5 worm cellular contexts compared by ENCODE assay signal in the genomic region with DNA sequence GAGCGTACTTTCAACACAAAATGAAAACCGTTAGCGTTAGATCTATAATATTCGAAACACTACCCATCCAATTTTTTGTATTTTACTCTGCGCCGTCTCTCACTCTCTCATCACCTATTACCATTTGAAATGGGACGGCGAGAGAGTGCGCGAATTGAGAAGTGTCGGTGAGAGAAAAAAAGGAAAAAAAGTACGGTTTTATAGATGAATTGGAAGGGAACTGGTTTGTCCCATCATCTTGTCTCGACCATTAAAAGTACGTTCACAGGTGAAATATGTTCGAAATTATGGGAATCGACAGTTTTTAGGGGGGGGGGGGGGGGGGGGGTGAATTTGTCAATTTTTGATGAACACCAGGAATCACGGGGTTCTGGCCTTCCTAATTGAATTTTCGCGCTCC.
A peak's percentile ranks its signal among the peaks of the same experiment; 100 is the strongest.
TF ChIP-seq lines count a peak whose summit lies in the region.

No protein-coding gene starts in this region.

TF ChIP-seq in whole organism, L1 larva, 84 proteins besides CTCF, POLR2A, EP300 and RAD21 (continues in another document):
- TF ChIP-seq mab-9 (GFP tag; IDR thresholded peaks at IDR 0.05; lab: Robert Waterston, UW) (no peak), C04F5.9 (tag; optimal IDR thresholded peaks at IDR 0.05; lab: Kevin White, UChicago) (no peak), C16A3.4 (tag; optimal IDR thresholded peaks at IDR 0.05; lab: Kevin White, UChicago) (no peak), grh-1 (GFP tag; IDR thresholded peaks at IDR 0.05; lab: Robert Waterston, UW) (peak; percentile 66), lin-35 (GFP tag; optimal IDR thresholded peaks at IDR 0.05; lab: Kevin White, UChicago) (peak in 1 of 2 experiments; percentile 30), elt-2 (tag; optimal IDR thresholded peaks at IDR 0.05; lab: Kevin White, UChicago) (no peak), unc-98 (GFP tag; IDR thresholded peaks at IDR 0.05; lab: Robert Waterston, UW) (no peak), lin-14 (GFP tag; optimal IDR thresholded peaks at IDR 0.05; lab: Kevin White, UChicago) (peak; percentile 67), nhr-84 (tag; optimal IDR thresholded peaks at IDR 0.05; lab: Kevin White, UChicago) (no peak), nhr-19 (GFP tag; conservative IDR thresholded peaks at IDR 0.05; lab: Robert Waterston, UW) (no peak), ztf-11 (tag; optimal IDR thresholded peaks at IDR 0.05; lab: Kevin White, UChicago) (no peak), hlh-17 (GFP tag; optimal IDR thresholded peaks at IDR 0.05; lab: Kevin White, UChicago; ENCODE audit: borderline replicate concordance) (no peak), nhr-85 (tag; lab: Kevin White, UChicago) (peak; percentile 82), swsn-7 (tag; optimal IDR thresholded peaks at IDR 0.05; lab: Kevin White, UChicago) (no peak), zip-4 (GFP tag; optimal IDR thresholded peaks at IDR 0.05; lab: Kevin White, UChicago) (no peak), ceh-63 (GFP tag; optimal IDR thresholded peaks at IDR 0.05; lab: Kevin White, UChicago) (no peak), efl-1 (optimal IDR thresholded peaks at IDR 0.05; lab: Kevin White, UChicago) (peak; percentile 12 to 34), efl-1 (GFP tag; optimal IDR thresholded peaks at IDR 0.05 in 1 of 2; lab: Kevin White, UChicago) (no peak)

TF ChIP-seq in whole organism, L2 larva, 48 proteins besides CTCF, POLR2A, EP300 and RAD21 (continues in another document):
- TF ChIP-seq ztf-11 (tag; optimal IDR thresholded peaks at IDR 0.05; lab: Kevin White, UChicago), result no peak
- TF ChIP-seq gmeb-1 (tag; optimal IDR thresholded peaks at IDR 0.05; lab: Kevin White, UChicago), result no peak
- TF ChIP-seq zag-1 (tag; optimal IDR thresholded peaks at IDR 0.05; lab: Kevin White, UChicago), result no peak
- TF ChIP-seq peb-1 (tag; optimal IDR thresholded peaks at IDR 0.05; lab: Kevin White, UChicago), result no peak
- no peak for TF ChIP-seq nhr-12 (tag; optimal IDR thresholded peaks at IDR 0.05; lab: Kevin White, UChicago)
- no peak for TF ChIP-seq C34F6.9 (tag; optimal IDR thresholded peaks at IDR 0.05; lab: Kevin White, UChicago)
- peak; percentile 11 for TF ChIP-seq blmp-1 (tag; optimal IDR thresholded peaks at IDR 0.05; lab: Kevin White, UChicago; ENCODE audit: insufficient read depth)
- no peak for TF ChIP-seq aly-2 (tag; optimal IDR thresholded peaks at IDR 0.05; lab: Kevin White, UChicago)
- no peak for TF ChIP-seq skn-1 (tag; optimal IDR thresholded peaks at IDR 0.05; lab: Kevin White, UChicago)
- no peak for TF ChIP-seq ztf-4 (tag; optimal IDR thresholded peaks at IDR 0.05; lab: Kevin White, UChicago)
- TF ChIP-seq mbf-1 (tag; optimal IDR thresholded peaks at IDR 0.05; lab: Kevin White, UChicago), result no peak
- TF ChIP-seq sma-3 (GFP tag; optimal IDR thresholded peaks at IDR 0.05; lab: Kevin White, UChicago), result no peak
- peak; percentile 14 for TF ChIP-seq sma-9 (GFP tag; optimal IDR thresholded peaks at IDR 0.05; lab: Kevin White, UChicago)
- no peak for TF ChIP-seq sma-9 (tag; optimal IDR thresholded peaks at IDR 0.05; lab: Kevin White, UChicago)
- TF ChIP-seq nhr-77 (tag; optimal IDR thresholded peaks at IDR 0.05; lab: Kevin White, UChicago), result no peak
- no peak for TF ChIP-seq unc-62 (GFP tag; optimal IDR thresholded peaks at IDR 0.05; lab: Kevin White, UChicago)
- TF ChIP-seq ceh-16 (tag; optimal IDR thresholded peaks at IDR 0.05; lab: Kevin White, UChicago), result no peak
- peak; percentile 7 for TF ChIP-seq egl-27 (tag; optimal IDR thresholded peaks at IDR 0.05; lab: Kevin White, UChicago)
- TF ChIP-seq nhr-21 (tag; optimal IDR thresholded peaks at IDR 0.05; lab: Kevin White, UChicago), result no peak

TF ChIP-seq in whole organism, L3 larva, 47 proteins besides CTCF, POLR2A, EP300 and RAD21:
- TF ChIP-seq nhr-237 (tag; optimal IDR thresholded peaks at IDR 0.05; lab: Kevin White, UChicago), result no peak
- TF ChIP-seq nhr-23 (tag; optimal IDR thresholded peaks at IDR 0.05; lab: Kevin White, UChicago), result peak; percentile 18
- no peak for TF ChIP-seq nhr-77 (tag; optimal IDR thresholded peaks at IDR 0.05; lab: Kevin White, UChicago)
- no peak for TF ChIP-seq ZK546.5 (tag; optimal IDR thresholded peaks at IDR 0.05; lab: Kevin White, UChicago)
- no peak for TF ChIP-seq egl-27 (tag; optimal IDR thresholded peaks at IDR 0.05; lab: Kevin White, UChicago)
- TF ChIP-seq sea-2 (GFP tag; optimal IDR thresholded peaks at IDR 0.05; lab: Kevin White, UChicago), result no peak
- TF ChIP-seq nhr-76 (tag; optimal IDR thresholded peaks at IDR 0.05; lab: Kevin White, UChicago), result no peak
- TF ChIP-seq nfya-1 (tag; optimal IDR thresholded peaks at IDR 0.05; lab: Kevin White, UChicago; ENCODE audit: insufficient read depth), result no peak
- no peak for TF ChIP-seq R02D3.7 (tag; optimal IDR thresholded peaks at IDR 0.05; lab: Kevin White, UChicago)
- TF ChIP-seq ztf-4 (tag; optimal IDR thresholded peaks at IDR 0.05; lab: Kevin White, UChicago), result no peak
- TF ChIP-seq fkh-2 (tag; optimal IDR thresholded peaks at IDR 0.05; lab: Kevin White, UChicago), result no peak
- TF ChIP-seq nhr-25 (tag; optimal IDR thresholded peaks at IDR 0.05; lab: Kevin White, UChicago), result peak; percentile 63
- no peak for TF ChIP-seq eor-1 (tag; optimal IDR thresholded peaks at IDR 0.05; lab: Kevin White, UChicago)
- no peak for TF ChIP-seq skn-1 (tag; optimal IDR thresholded peaks at IDR 0.05; lab: Kevin White, UChicago)
- peak; percentile 4 for TF ChIP-seq pha-4 (tag; optimal IDR thresholded peaks at IDR 0.05; lab: Kevin White, UChicago)
- no peak for TF ChIP-seq fos-1 (tag; optimal IDR thresholded peaks at IDR 0.05; lab: Kevin White, UChicago)
- no peak for TF ChIP-seq hmg-11 (tag; optimal IDR thresholded peaks at IDR 0.05; lab: Kevin White, UChicago)
- TF ChIP-seq tbx-2 (tag; optimal IDR thresholded peaks at IDR 0.05; lab: Kevin White, UChicago), result no peak
TF ChIP-seq in whole organism, L3 larva: peak in this region for 3.

TF ChIP-seq in whole organism, L4 larva, 104 proteins besides CTCF, POLR2A, EP300 and RAD21:
- no peak for TF ChIP-seq Y75B8A.6 (GFP tag; IDR thresholded peaks at IDR 0.05; lab: Robert Waterston, UW)
- TF ChIP-seq lin-38 (GFP tag; IDR thresholded peaks at IDR 0.05; lab: Robert Waterston, UW), result peak; percentile 41
- peak; percentile 6 for TF ChIP-seq nhr-28 (tag; optimal IDR thresholded peaks at IDR 0.05; lab: Kevin White, UChicago)
- TF ChIP-seq hif-1 (tag; optimal IDR thresholded peaks at IDR 0.05; lab: Kevin White, UChicago), result no peak
- TF ChIP-seq unc-130 (GFP tag; optimal IDR thresholded peaks at IDR 0.05; lab: Kevin White, UChicago), result no peak
- TF ChIP-seq saeg-2 (GFP tag; IDR thresholded peaks at IDR 0.05; lab: Robert Waterston, UW), result no peak
- peak; percentile 21 for TF ChIP-seq mes-2 (tag; optimal IDR thresholded peaks at IDR 0.05; lab: Kevin White, UChicago; ENCODE audit: poor library complexity, severe bottlenecking)
- 0 out of 2 replicates have a peak, but pooled peaks have one; percentile 9 for TF ChIP-seq set-16 (GFP tag; IDR thresholded peaks at IDR 0.05; lab: Robert Waterston, UW)
- no peak for TF ChIP-seq fos-1 (tag; optimal IDR thresholded peaks at IDR 0.05; lab: Kevin White, UChicago)
- TF ChIP-seq hlh-11 (tag; optimal IDR thresholded peaks at IDR 0.05; lab: Kevin White, UChicago), result peak; percentile 2
- peak in 1 of 2 experiments; percentile 18 for TF ChIP-seq unc-62 (GFP tag; optimal IDR thresholded peaks at IDR 0.05 in 1 of 2; lab: Kevin White, UChicago)
- no peak for TF ChIP-seq unc-62 (tag; optimal IDR thresholded peaks at IDR 0.05; lab: Kevin White, UChicago)

TF ChIP-seq in whole organism, young adult, 124 proteins besides CTCF, POLR2A, EP300 and RAD21:
- 0 out of 2 replicates have a peak, but pooled peaks have one; percentile 10 for TF ChIP-seq hmg-1.2 (GFP tag; IDR thresholded peaks at IDR 0.05; lab: Robert Waterston, UW)
- no peak for TF ChIP-seq F33H1.4 (GFP tag; IDR thresholded peaks at IDR 0.05; lab: Robert Waterston, UW)
- no peak for TF ChIP-seq hsf-1 (GFP tag; IDR thresholded peaks at IDR 0.05; lab: Robert Waterston, UW)
- no peak for TF ChIP-seq lsl-1 (GFP tag; optimal IDR thresholded peaks at IDR 0.05; lab: Kevin White, UChicago)
- TF ChIP-seq fkh-3 (tag; optimal IDR thresholded peaks at IDR 0.05; lab: Kevin White, UChicago), result no peak
- no peak for TF ChIP-seq cebp-1 (GFP tag; IDR thresholded peaks at IDR 0.05; lab: Robert Waterston, UW)
- no peak for TF ChIP-seq cebp-1 (tag; optimal IDR thresholded peaks at IDR 0.05; lab: Kevin White, UChicago)
- no peak for TF ChIP-seq die-1 (tag; optimal IDR thresholded peaks at IDR 0.05; lab: Kevin White, UChicago)
- no peak for TF ChIP-seq dox-1 (GFP tag; IDR thresholded peaks at IDR 0.05; lab: Robert Waterston, UW)
- TF ChIP-seq nhr-179 (tag; optimal IDR thresholded peaks at IDR 0.05; lab: Kevin White, UChicago), result no peak
- no peak for TF ChIP-seq attf-5 (GFP tag; optimal IDR thresholded peaks at IDR 0.05; lab: Kevin White, UChicago)
- TF ChIP-seq B0336.3 (GFP tag; IDR thresholded peaks at IDR 0.05; lab: Robert Waterston, UW), result no peak
- TF ChIP-seq Y67H2A.10 (GFP tag; conservative IDR thresholded peaks at IDR 0.05; lab: Robert Waterston, UW), result no peak
- TF ChIP-seq egrh-3 (GFP tag; IDR thresholded peaks at IDR 0.05; lab: Robert Waterston, UW), result peak; percentile 36; the same call in 1 of the 2 replicates
- TF ChIP-seq egl-18 (GFP tag; IDR thresholded peaks at IDR 0.05; lab: Robert Waterston, UW), result no peak
TF ChIP-seq in whole organism, young adult: peak in this region for 2.
